Worm (Caenorhabditis elegans): ENCODE data around the gene tag-294.

DNA sequence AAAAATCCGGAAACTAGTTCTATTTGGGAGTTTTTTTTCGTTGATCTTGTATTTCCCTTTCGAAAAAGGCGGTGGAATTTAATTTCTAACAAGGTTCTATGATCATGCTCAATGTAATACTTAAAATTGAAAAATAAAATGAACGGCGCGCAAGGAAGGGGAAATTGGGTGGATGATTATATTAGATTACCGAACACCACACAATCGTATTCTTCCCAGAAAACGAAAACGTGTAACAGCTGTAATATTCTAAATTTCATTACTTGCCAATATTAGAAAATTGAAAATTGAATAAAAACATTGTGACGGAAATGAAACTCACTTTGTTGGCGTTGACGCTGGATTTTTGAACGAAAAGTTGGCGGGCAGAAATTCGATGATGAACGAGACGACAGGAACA lies 39.4 kb downstream of the tag-294 start:
- no peak for TF ChIP-seq mxl-2 (GFP tag; conservative IDR thresholded peaks at IDR 0.05)
- TF ChIP-seq R02D3.7 (tag; optimal IDR thresholded peaks at IDR 0.05), result no peak
- TF ChIP-seq unc-39 (tag; optimal IDR thresholded peaks at IDR 0.05), result no peak
- TF ChIP-seq mes-2 (tag; optimal IDR thresholded peaks at IDR 0.05; ENCODE audit: poor library complexity, severe bottlenecking), result no peak
- no peak for TF ChIP-seq lsy-2 (tag; optimal IDR thresholded peaks at IDR 0.05)
- TF ChIP-seq tag-97 (GFP tag; IDR thresholded peaks at IDR 0.05), result no peak
- TF ChIP-seq nhr-111 (GFP tag; optimal IDR thresholded peaks at IDR 0.05), result no peak
- no peak for TF ChIP-seq pha-4 (GFP tag; IDR thresholded peaks at IDR 0.05)
- TF ChIP-seq pha-4 (tag; optimal IDR thresholded peaks at IDR 0.05), result no peak
- no peak for TF ChIP-seq nhr-28 (tag; optimal IDR thresholded peaks at IDR 0.05)
- TF ChIP-seq nhr-11 (tag; optimal IDR thresholded peaks at IDR 0.05), result no peak
- TF ChIP-seq lin-13 (GFP tag; optimal IDR thresholded peaks at IDR 0.05), result no peak
- TF ChIP-seq nhr-10 (tag; optimal IDR thresholded peaks at IDR 0.05), result no peak
- no peak for TF ChIP-seq skn-1 (tag; optimal IDR thresholded peaks at IDR 0.05)
- no peak for TF ChIP-seq fkh-10 (GFP tag; optimal IDR thresholded peaks at IDR 0.05)

Measured in whole organism, L4 larva.